Worm (Caenorhabditis elegans) whole organism, L4 larva: ENCODE results near the gene EEED8.3.

Experiments used
- fos-1 ChIP-seq: fragments of 150-350 bp; optimal IDR thresholded peaks from 2 replicates; lab custom pipeline; 2014; ENCODE audit warnings: missing biosample characterization, missing genetic modification characterization
- madf-5 ChIP-seq, 2 experiments: fragments of 200-800 bp; sonication (Bioruptor generic); IDR thresholded peaks; 2 replicates each; pipeline ENCODE4 v1.3.6; 2022; ENCODE audit warnings: missing compliant biosample characterization in 2 of 2, missing genetic modification characterization in 2 of 2
- nhr-102 ChIP-seq: sonication (generic microtip); optimal IDR thresholded peaks from 2 replicates; lab custom pipeline; 2016; ENCODE audit warnings: mild to moderate bottlenecking, missing genetic modification characterization, moderate library complexity, missing compliant biosample characterization
- nhr-11 ChIP-seq: fragments of 150-350 bp; optimal IDR thresholded peaks from 2 replicates; lab custom pipeline; 2014; ENCODE audit warnings: missing biosample characterization, missing genetic modification characterization

DNA sequence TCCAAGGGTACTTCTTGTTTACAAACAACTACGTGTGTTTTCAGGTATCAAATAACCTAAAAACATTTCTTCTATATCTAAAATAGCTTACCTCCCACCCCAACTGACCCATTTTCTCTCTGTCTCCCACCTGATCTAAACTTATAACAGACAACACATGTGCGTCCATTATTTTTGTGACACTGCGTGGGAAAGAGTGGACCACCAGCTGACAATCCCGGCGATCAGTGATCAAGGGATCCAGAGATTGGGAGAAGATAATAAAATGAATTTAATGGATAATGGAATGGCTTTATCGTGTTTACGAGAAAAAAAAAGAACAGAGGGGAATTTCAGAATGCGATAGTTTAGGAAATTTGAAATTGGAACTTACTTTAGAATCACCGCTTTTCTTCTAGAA, 35.1 kb downstream of the EEED8.3 start:
- TF ChIP-seq madf-5 (GFP tag; IDR thresholded peaks at IDR 0.05; lab: Robert Waterston, UW) (no peak), fos-1 (tag; lab: Kevin White, UChicago) (no peak), nhr-11 (tag; lab: Kevin White, UChicago) (no peak), nhr-102 (no peak)
